Worm (Caenorhabditis elegans) whole organism, L4 larva: ENCODE results near the gene Y57A10B.7.
A peak's percentile ranks its signal among the peaks of the same experiment; 100 is the strongest.

Experiments used
- D1046.2 ChIP-seq: fragments of 200-800 bp; sonication (Bioruptor generic); IDR thresholded peaks from 2 replicates; pipeline ENCODE4 v1.3.6; 2022; ENCODE audit warnings: missing genetic modification characterization, missing compliant biosample characterization
- R02D3.7 ChIP-seq: fragments of 150-350 bp; sonication (generic microtip); optimal IDR thresholded peaks from 3 replicates; lab custom pipeline; 2014; ENCODE audit warnings: missing biosample characterization, missing genetic modification characterization
- T26A8.4 ChIP-seq: fragments of 200-800 bp; sonication (Bioruptor generic); IDR thresholded peaks from 2 replicates; pipeline ENCODE4 v1.3.6; 2022; ENCODE audit warnings: missing genetic modification characterization, missing compliant biosample characterization
- Y48G9A.11 ChIP-seq: fragments of 200-800 bp; sonication (Bioruptor generic); IDR thresholded peaks from 2 replicates; pipeline ENCODE4 v1.3.6; 2022; ENCODE audit warnings: missing genetic modification reagents, missing genetic modification characterization, missing compliant biosample characterization
- ZK337.2 ChIP-seq: fragments of 200-800 bp; sonication (Bioruptor generic); IDR thresholded peaks from 2 replicates; pipeline ENCODE4 v1.3.6; 2022; ENCODE audit warnings: missing genetic modification reagents, missing genetic modification characterization, missing compliant biosample characterization
- arid-1 ChIP-seq: fragments of 200-800 bp; sonication (Bioruptor generic); conservative IDR thresholded peaks from 2 replicates; pipeline ENCODE4 v1.3.6; 2022; ENCODE audit warnings: missing genetic modification reagents, missing genetic modification characterization, missing compliant biosample characterization
- ceh-20 ChIP-seq: fragments of 200-800 bp; sonication (Bioruptor generic); IDR thresholded peaks from 2 replicates; pipeline ENCODE4 v1.3.6; 2022; ENCODE audit warnings: missing genetic modification reagents, missing genetic modification characterization, missing compliant biosample characterization
- ceh-32 ChIP-seq: sonication (generic microtip); optimal IDR thresholded peaks from 2 replicates; lab custom pipeline; 2016; ENCODE audit warnings: mild to moderate bottlenecking, missing genetic modification characterization, missing compliant biosample characterization; ENCODE audit not compliant: poor library complexity
- ceh-44 ChIP-seq: fragments of 200-800 bp; sonication (Bioruptor generic); IDR thresholded peaks from 2 replicates; pipeline ENCODE4 v1.3.6; 2022; ENCODE audit warnings: missing genetic modification reagents, missing genetic modification characterization, missing compliant biosample characterization
- ceh-62 ChIP-seq: sonication (generic microtip); optimal IDR thresholded peaks from 2 replicates; lab custom pipeline; 2017; ENCODE audit warnings: missing biosample characterization, missing genetic modification characterization
- ctbp-1 ChIP-seq: fragments of 200-800 bp; sonication (Bioruptor generic); IDR thresholded peaks from 2 replicates; pipeline ENCODE4 v1.3.6; 2022; ENCODE audit warnings: missing genetic modification reagents, missing genetic modification characterization, missing compliant biosample characterization
- daf-12 ChIP-seq: fragments of 150-350 bp; optimal IDR thresholded peaks from 2 replicates; lab custom pipeline; 2014; ENCODE audit warnings: missing biosample characterization, missing genetic modification reagents, missing genetic modification characterization
- dmd-6 ChIP-seq: fragments of 200-800 bp; sonication (Bioruptor generic); IDR thresholded peaks from 2 replicates; pipeline ENCODE4 v1.3.6; 2022; ENCODE audit warnings: missing genetic modification reagents, missing genetic modification characterization, missing compliant biosample characterization
- dmd-8 ChIP-seq: fragments of 200-800 bp; sonication (Bioruptor generic); IDR thresholded peaks from 2 replicates; pipeline ENCODE4 v1.3.6; 2022; ENCODE audit warnings: missing genetic modification characterization, missing compliant biosample characterization
- dmd-9 ChIP-seq: fragments of 200-800 bp; sonication (Bioruptor generic); IDR thresholded peaks from 2 replicates; pipeline ENCODE4 v1.3.6; 2022; ENCODE audit warnings: missing genetic modification reagents, missing genetic modification characterization, missing compliant biosample characterization
- duxl-1 ChIP-seq: sonication (generic microtip); optimal IDR thresholded peaks from 2 replicates; lab custom pipeline; 2016; ENCODE audit warnings: mild to moderate bottlenecking, missing genetic modification characterization, moderate library complexity, missing compliant biosample characterization; ENCODE audit not compliant: poor library complexity
- dve-1 ChIP-seq: sonication (generic microtip); optimal IDR thresholded peaks from 2 replicates; lab custom pipeline; 2017; ENCODE audit warnings: antibody characterized with exemption, mild to moderate bottlenecking, missing genetic modification characterization, missing compliant biosample characterization; ENCODE audit not compliant: insufficient read depth
- egl-43 ChIP-seq: fragments of 200-800 bp; sonication (Bioruptor generic); IDR thresholded peaks from 2 replicates; pipeline ENCODE4 v1.3.6; 2022; ENCODE audit warnings: missing genetic modification reagents, missing genetic modification characterization, missing compliant biosample characterization
- fos-1 ChIP-seq: fragments of 150-350 bp; optimal IDR thresholded peaks from 2 replicates; lab custom pipeline; 2014; ENCODE audit warnings: missing biosample characterization, missing genetic modification characterization
- gei-8 ChIP-seq: fragments of 200-800 bp; sonication (Bioruptor generic); optimal IDR thresholded peaks from 2 replicates; lab custom pipeline; 2018; ENCODE audit warnings: mild to moderate bottlenecking, missing genetic modification characterization, missing compliant biosample characterization
- hmg-1.1 ChIP-seq: fragments of 200-800 bp; sonication (Bioruptor generic); IDR thresholded peaks from 2 replicates; pipeline ENCODE4 v1.3.6; 2022; ENCODE audit warnings: missing genetic modification reagents, missing genetic modification characterization, missing compliant biosample characterization
- lin-13 ChIP-seq: fragments of 150-350 bp; optimal IDR thresholded peaks from 2 replicates; lab custom pipeline; 2014; ENCODE audit warnings: missing biosample characterization, missing genetic modification reagents, missing genetic modification characterization
- lin-38 ChIP-seq: fragments of 200-800 bp; sonication (Bioruptor generic); IDR thresholded peaks from 2 replicates; pipeline ENCODE4 v1.3.6; 2022; ENCODE audit warnings: missing genetic modification reagents, missing genetic modification characterization, missing compliant biosample characterization
- lsy-2 ChIP-seq, 2 experiments: fragments of 150-350 bp in 1 of 2; sonication (generic microtip) in 1 of 2; optimal IDR thresholded peaks; 2 replicates each; lab custom pipeline; 2014 to 2017; ENCODE audit warnings: missing biosample characterization in 2 of 2, missing genetic modification characterization in 2 of 2
- madf-5 ChIP-seq, 2 experiments: fragments of 200-800 bp; sonication (Bioruptor generic); IDR thresholded peaks; 2 replicates each; pipeline ENCODE4 v1.3.6; 2022; ENCODE audit warnings: missing compliant biosample characterization in 2 of 2, missing genetic modification characterization in 2 of 2
- mes-2 ChIP-seq: sonication (generic microtip); optimal IDR thresholded peaks from 2 replicates; lab custom pipeline; 2016; ENCODE audit warnings: missing genotype, mild to moderate bottlenecking, missing genetic modification characterization, missing compliant biosample characterization; ENCODE audit not compliant: poor library complexity, severe bottlenecking
- mxl-2 ChIP-seq: fragments of 200-800 bp; sonication (Bioruptor generic); conservative IDR thresholded peaks from 2 replicates; pipeline ENCODE4 v1.3.6; 2022; ENCODE audit warnings: missing genetic modification reagents, missing genetic modification characterization, missing compliant biosample characterization
- nhr-102 ChIP-seq: sonication (generic microtip); optimal IDR thresholded peaks from 2 replicates; lab custom pipeline; 2016; ENCODE audit warnings: mild to moderate bottlenecking, missing genetic modification characterization, moderate library complexity, missing compliant biosample characterization
- nhr-111 ChIP-seq: fragments of 200-800 bp; sonication (Bioruptor generic); optimal IDR thresholded peaks from 2 replicates; lab custom pipeline; 2018; ENCODE audit warnings: mild to moderate bottlenecking, missing genetic modification characterization, missing compliant biosample characterization
- nhr-28 ChIP-seq: fragments of 150-350 bp; optimal IDR thresholded peaks from 2 replicates; lab custom pipeline; 2014; ENCODE audit warnings: missing biosample characterization, missing genetic modification characterization
- nhr-42 ChIP-seq: fragments of 200-800 bp; sonication (Bioruptor generic); IDR thresholded peaks from 2 replicates; pipeline ENCODE4 v1.3.6; 2022; ENCODE audit warnings: missing genetic modification characterization, missing compliant biosample characterization
- php-3 ChIP-seq: fragments of 200-800 bp; sonication (Bioruptor generic); IDR thresholded peaks from 2 replicates; pipeline ENCODE4 v1.3.6; 2022; ENCODE audit warnings: missing genetic modification reagents, missing genetic modification characterization, missing compliant biosample characterization
- rbr-2 ChIP-seq: sonication (generic microtip); optimal IDR thresholded peaks from 2 replicates; lab custom pipeline; 2016; ENCODE audit warnings: missing genotype, missing genetic modification characterization, missing compliant biosample characterization
- sdz-12 ChIP-seq: fragments of 200-800 bp; sonication (Bioruptor generic); optimal IDR thresholded peaks from 2 replicates; lab custom pipeline; 2018; ENCODE audit warnings: mild to moderate bottlenecking, missing genetic modification characterization, missing compliant biosample characterization
- set-16 ChIP-seq: fragments of 200-800 bp; sonication (Bioruptor generic); IDR thresholded peaks from 2 replicates; pipeline ENCODE4 v1.3.6; 2022; ENCODE audit warnings: missing genetic modification reagents, missing genetic modification characterization, missing compliant biosample characterization
- snpc-1.2 ChIP-seq: fragments of 200-800 bp; sonication (Bioruptor generic); IDR thresholded peaks from 2 replicates; pipeline ENCODE4 v1.3.6; 2022; ENCODE audit warnings: missing genetic modification reagents, missing genetic modification characterization, missing compliant biosample characterization
- tag-97 ChIP-seq: fragments of 200-800 bp; sonication (Bioruptor generic); IDR thresholded peaks from 2 replicates; pipeline ENCODE4 v1.3.6; 2022; ENCODE audit warnings: missing genetic modification characterization, missing compliant biosample characterization
- tra-1 ChIP-seq: fragments of 200-800 bp; sonication (Bioruptor generic); IDR thresholded peaks from 2 replicates; pipeline ENCODE4 v1.3.6; 2022; ENCODE audit warnings: missing genetic modification reagents, missing genetic modification characterization, missing compliant biosample characterization
- unc-39 ChIP-seq: sonication (generic microtip); optimal IDR thresholded peaks from 2 replicates; lab custom pipeline; 2017; ENCODE audit warnings: missing biosample characterization, missing genetic modification characterization
- unc-62 ChIP-seq, 3 experiments: fragments of 150-350 bp in 1 of 3; sonication (generic microtip); optimal IDR thresholded peaks in 2 of 3; peaks in 1 of 3; 1 replicate in 1 of 3; 2 replicates in 2 of 3; lab custom pipeline; 2014 to 2017; ENCODE audit warnings: missing biosample characterization in 3 of 3, missing genetic modification characterization in 3 of 3, missing genetic modification reagents in 3 of 3, missing genotype in 1 of 3
- zfp-3 ChIP-seq: fragments of 200-800 bp; sonication (Bioruptor generic); conservative IDR thresholded peaks from 2 replicates; pipeline ENCODE4 v1.3.6; 2022; ENCODE audit warnings: missing genetic modification reagents, missing genetic modification characterization, missing compliant biosample characterization

Gene Y57A10B.7

DNA sequence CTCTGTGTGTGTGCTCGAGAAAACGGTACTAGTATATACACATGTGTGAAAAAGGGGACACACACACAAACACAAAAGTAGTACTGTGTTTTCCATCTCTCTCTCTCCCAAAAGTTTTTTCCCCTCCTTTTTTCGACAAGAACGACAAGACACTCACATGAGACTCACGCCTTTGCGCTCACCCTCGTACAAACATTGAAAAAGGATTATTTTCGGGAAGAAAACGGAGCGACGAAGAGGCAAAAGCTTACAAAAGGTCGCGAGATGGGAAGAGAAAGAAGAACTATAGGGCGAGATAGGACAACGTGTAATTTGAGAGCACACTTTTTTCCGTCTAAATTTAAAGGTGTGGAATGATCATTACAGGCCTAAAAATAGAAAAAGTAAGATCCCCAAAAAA, 43.7 kb downstream of the Y57A10B.7 start (continued):
- TF ChIP-seq gei-8 (GFP tag; lab: Kevin White, UChicago) (no peak), ceh-20 (GFP tag; lab: Robert Waterston, UW) (no peak), R02D3.7 (no peak)

DNA sequence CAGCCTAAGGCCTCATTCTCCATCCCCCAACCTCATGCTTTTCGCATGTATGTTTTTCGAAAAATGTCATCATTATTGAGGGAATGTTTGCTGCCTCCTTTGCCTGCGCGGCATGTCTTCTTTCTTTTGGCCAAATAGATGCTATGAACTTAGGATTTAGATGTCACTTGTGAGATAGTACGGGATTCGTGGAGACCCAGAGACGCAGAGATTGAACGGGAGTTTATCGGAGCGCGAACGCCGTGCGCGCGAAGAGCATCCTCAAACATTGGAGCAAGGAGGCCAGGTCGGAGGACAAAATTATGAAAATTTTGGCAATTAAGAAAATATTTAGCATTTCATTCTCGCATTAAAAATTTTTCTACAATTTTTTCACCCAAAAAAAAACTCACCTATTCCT, 44.6 kb downstream of the Y57A10B.7 start:
- peak in 1 of 2 experiments; percentile 38 for TF ChIP-seq unc-62 (GFP tag; optimal IDR thresholded peaks at IDR 0.05 in 1 of 2; lab: Kevin White, UChicago)
- TF ChIP-seq unc-62 (tag; optimal IDR thresholded peaks at IDR 0.05; lab: Kevin White, UChicago): no peak
- no peak for TF ChIP-seq madf-5 (GFP tag; IDR thresholded peaks at IDR 0.05; lab: Robert Waterston, UW)

DNA sequence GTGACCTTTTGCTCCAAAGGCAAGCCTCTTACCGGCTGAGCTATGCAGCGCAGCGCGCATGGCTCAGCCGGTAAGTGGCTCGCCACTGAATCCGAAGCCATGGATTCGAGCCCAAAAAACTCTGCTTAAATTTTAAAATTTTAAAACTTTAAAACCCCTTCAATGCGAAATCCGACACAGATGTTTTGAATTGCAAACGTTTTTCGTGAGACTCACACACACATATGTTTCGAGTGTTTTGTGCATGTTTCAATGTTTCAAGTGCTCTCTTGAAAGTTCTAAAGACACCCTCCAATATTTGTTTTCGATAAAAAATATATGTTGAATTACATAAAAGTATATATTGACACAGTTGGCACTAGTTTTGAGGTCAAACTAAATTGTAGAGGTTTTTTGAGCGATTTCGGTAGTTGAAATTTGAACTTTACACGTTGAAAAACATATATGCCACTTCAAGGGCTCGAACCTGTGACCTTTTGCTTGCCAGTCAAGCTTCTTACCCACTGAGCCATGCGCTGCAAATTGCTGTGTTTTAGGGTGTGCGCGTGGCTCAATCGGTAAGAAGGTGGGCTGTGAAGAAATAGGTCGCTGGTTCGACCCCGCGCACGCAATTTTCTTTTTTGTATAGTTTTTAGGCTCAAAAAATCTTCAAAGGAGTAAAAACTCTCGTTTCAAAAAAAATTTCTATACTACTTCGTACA, 47.2 kb downstream of the Y57A10B.7 start:
- TF ChIP-seq daf-12 (tag; lab: Kevin White, UChicago): no peak
- peak; percentile 38 for TF ChIP-seq lin-13 (GFP tag; lab: Kevin White, UChicago)
- TF ChIP-seq php-3: 0 out of 2 replicates have a peak, but pooled peaks have one; percentile 12
- peak in 1 of 2 experiments; percentile 80 for TF ChIP-seq unc-62 (GFP tag; optimal IDR thresholded peaks at IDR 0.05 in 1 of 2; lab: Kevin White, UChicago)
- no peak for TF ChIP-seq unc-62 (tag; optimal IDR thresholded peaks at IDR 0.05; lab: Kevin White, UChicago)
- peak; percentile 26 for TF ChIP-seq mes-2 (tag; lab: Kevin White, UChicago)
- peak; percentile 33; the same call in 1 of the 2 replicates for TF ChIP-seq ceh-44 (GFP tag; lab: Robert Waterston, UW)

DNA sequence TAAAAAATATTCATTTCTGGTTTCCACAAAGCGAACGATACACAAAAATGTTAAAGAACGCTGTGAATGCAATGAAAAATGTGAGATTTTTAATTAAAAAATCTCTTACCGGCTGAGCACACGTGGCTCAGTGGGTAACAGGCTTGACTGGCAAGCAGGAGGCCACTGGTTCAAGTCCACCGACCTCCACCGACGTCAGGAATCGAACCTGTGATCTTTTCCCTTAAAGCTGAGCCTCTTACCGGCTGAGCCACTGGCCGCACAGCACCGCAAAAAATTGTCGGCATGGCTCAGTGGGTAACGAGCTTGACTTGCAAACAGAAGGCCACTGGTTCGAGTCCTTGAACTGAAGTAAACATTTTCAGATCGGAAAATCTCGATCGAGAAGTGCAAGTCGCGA, 48.8 kb downstream of the Y57A10B.7 start, which contains the start of gene C44C11.6:
Gene C44C11.6 (plus strand): TSS at position 23 of the 400 bp plus-strand sequence.
- TF ChIP-seq fos-1 (tag; lab: Kevin White, UChicago) (no peak), mxl-2 (GFP tag; lab: Robert Waterston, UW) (0 out of 2 replicates have a peak, but pooled peaks have one; percentile 8), tra-1 (GFP tag; lab: Robert Waterston, UW) (0 out of 2 replicates have a peak, but pooled peaks have one; percentile 4), egl-43 (0 out of 2 replicates have a peak, but pooled peaks have one; percentile 16), arid-1 (no peak), set-16 (peak; percentile 57), dmd-8 (GFP tag; lab: Robert Waterston, UW) (no peak), lin-13 (GFP tag; lab: Kevin White, UChicago) (peak; percentile 68), snpc-1.2 (GFP tag; lab: Robert Waterston, UW) (0 out of 2 replicates have a peak, but pooled peaks have one; percentile 26), nhr-42 (GFP tag; lab: Robert Waterston, UW) (no peak), nhr-111 (GFP tag; lab: Kevin White, UChicago) (peak; percentile 24), duxl-1 (tag; lab: Kevin White, UChicago) (peak; percentile 13), ceh-32 (tag; lab: Kevin White, UChicago) (no peak), tag-97 (GFP tag; lab: Robert Waterston, UW) (no peak), ZK337.2 (GFP tag; lab: Robert Waterston, UW) (no peak), dve-1 (tag; lab: Kevin White, UChicago) (peak; percentile 13), hmg-1.1 (GFP tag; lab: Robert Waterston, UW) (peak; percentile 50; the same call in 1 of the 2 replicates), lin-38 (GFP tag; lab: Robert Waterston, UW) (peak; percentile 40), nhr-28 (tag; lab: Kevin White, UChicago) (no peak), zfp-3 (0 out of 2 replicates have a peak, but pooled peaks have one; percentile 26), dmd-6 (0 out of 2 replicates have a peak, but pooled peaks have one; percentile 14), dmd-9 (no peak), ceh-62 (tag; lab: Kevin White, UChicago) (no peak), sdz-12 (no peak), lsy-2 (tag; optimal IDR thresholded peaks at IDR 0.05; lab: Kevin White, UChicago) (no peak), rbr-2 (tag; lab: Kevin White, UChicago) (no peak), T26A8.4 (0 out of 2 replicates have a peak, but pooled peaks have one; percentile 38), nhr-102 (tag; lab: Kevin White, UChicago) (peak; percentile 19), D1046.2 (peak; percentile 67), ctbp-1 (GFP tag; lab: Robert Waterston, UW) (0 out of 2 replicates have a peak, but pooled peaks have one; percentile 52), unc-39 (no peak), Y48G9A.11 (no peak)
